Fruit fly (Drosophila melanogaster): ENCODE data around the gene CG14841.

dm6 chr3R:14221484-14221883 lies 40.7 kb downstream of the CG14841 start, which contains the start of gene CG33109:
- TF ChIP-seq TFAM (GFP tag; optimal IDR thresholded peaks at IDR 0.05) = no peak
- no peak for TF ChIP-seq ATbp (GFP tag; optimal IDR thresholded peaks at IDR 0.05)

All from whole organism, embryonic.